Fruit fly (Drosophila melanogaster) whole organism, prepupa: ENCODE results near the gene CG17646.

Experiments used
- Blimp-1 ChIP-seq: fragments of 200-800 bp; sonication (Bioruptor generic); optimal IDR thresholded peaks from 3 replicates; lab custom pipeline; 2017; ENCODE audit warnings: missing biosample characterization, missing genetic modification characterization, mild to moderate bottlenecking, moderate library complexity, missing genetic modification reagents
- CG10631 ChIP-seq: fragments of 200-800 bp; sonication (Bioruptor generic); optimal IDR thresholded peaks from 2 replicates; lab custom pipeline; 2016; ENCODE audit warnings: missing biosample characterization, missing genetic modification characterization
- CG11294 ChIP-seq: fragments of 200-800 bp; sonication (Bioruptor generic); IDR thresholded peaks from 2 replicates; pipeline ENCODE4 v1.3.6; 2022; ENCODE audit warnings: missing biosample characterization, missing genetic modification characterization
- CG11902 ChIP-seq: fragments of 200-800 bp; sonication (Bioruptor generic); optimal IDR thresholded peaks from 3 replicates; lab custom pipeline; 2016; ENCODE audit warnings: missing biosample characterization, missing genetic modification characterization
- CG16779 ChIP-seq: fragments of 200-800 bp; sonication (Bioruptor generic); optimal IDR thresholded peaks from 3 replicates; lab custom pipeline; 2017; ENCODE audit warnings: missing biosample characterization, mild to moderate bottlenecking, missing genetic modification characterization
- CG3032 ChIP-seq: fragments of 200-800 bp; optimal IDR thresholded peaks from 2 replicates; lab custom pipeline; 2019; ENCODE audit warnings: missing biosample characterization, mild to moderate bottlenecking, missing genetic modification characterization, moderate library complexity
- CG31627 ChIP-seq: fragments of 200-800 bp; sonication (Bioruptor generic); optimal IDR thresholded peaks from 3 replicates; lab custom pipeline; 2016; ENCODE audit warnings: missing biosample characterization, missing genetic modification characterization
- CG4318 ChIP-seq: fragments of 200-800 bp; sonication (Bioruptor generic); optimal IDR thresholded peaks from 3 replicates; lab custom pipeline; 2017; ENCODE audit warnings: missing biosample characterization, mild to moderate bottlenecking, missing genetic modification characterization
- CG6276 ChIP-seq: fragments of 200-800 bp; sonication (Bioruptor generic); optimal IDR thresholded peaks from 2 replicates; lab custom pipeline; 2017; ENCODE audit warnings: missing biosample characterization, mild to moderate bottlenecking, missing genetic modification characterization
- CG6792 ChIP-seq: fragments of 200-800 bp; sonication (Bioruptor generic); optimal IDR thresholded peaks from 3 replicates; lab custom pipeline; 2016; ENCODE audit warnings: missing biosample characterization, missing genetic modification characterization
- CG7368 ChIP-seq: fragments of 200-800 bp; sonication (Bioruptor generic); optimal IDR thresholded peaks from 3 replicates; lab custom pipeline; 2016; ENCODE audit warnings: missing biosample characterization, missing genetic modification characterization
- CG8119 ChIP-seq: fragments of 200-800 bp; sonication (Bioruptor generic); IDR thresholded peaks from 3 replicates; pipeline ENCODE4 v1.3.6; 2022; ENCODE audit warnings: missing biosample characterization, missing genetic modification characterization
- CG8319 ChIP-seq: fragments of 200-800 bp; sonication (Bioruptor generic); optimal IDR thresholded peaks from 3 replicates; lab custom pipeline; 2016; ENCODE audit warnings: missing biosample characterization, missing genetic modification characterization
- Eip75B ChIP-seq: fragments of 200-800 bp; sonication (Bioruptor generic); optimal IDR thresholded peaks from 3 replicates; lab custom pipeline; 2016; ENCODE audit warnings: missing biosample characterization, missing genetic modification characterization
- Eip78C ChIP-seq: fragments of 200-800 bp; sonication (Bioruptor generic); peaks from one replicate; lab custom pipeline; 2016; ENCODE audit warnings: missing biosample characterization, missing genetic modification characterization
- Eip93F ChIP-seq: fragments of 200-800 bp; sonication (Bioruptor generic); optimal IDR thresholded peaks from 2 replicates; lab custom pipeline; 2016; ENCODE audit warnings: missing biosample characterization, mild to moderate bottlenecking, missing genetic modification characterization
- Ets96B ChIP-seq: fragments of 200-800 bp; optimal IDR thresholded peaks from 2 replicates; lab custom pipeline; 2019; ENCODE audit warnings: missing biosample characterization, mild to moderate bottlenecking, missing genetic modification characterization, moderate library complexity
- Hr38 ChIP-seq: sonication (Bioruptor generic); optimal IDR thresholded peaks from 2 replicates; lab custom pipeline; 2016; ENCODE audit warnings: missing biosample characterization, missing genetic modification characterization
- Hr39 ChIP-seq: fragments of 200-800 bp; sonication (Bioruptor generic); optimal IDR thresholded peaks from 2 replicates; lab custom pipeline; 2016; ENCODE audit warnings: missing biosample characterization, missing genetic modification characterization
- OdsH ChIP-seq: fragments of 200-800 bp; sonication (Bioruptor generic); optimal IDR thresholded peaks from 3 replicates; lab custom pipeline; 2016; ENCODE audit warnings: missing biosample characterization, missing genetic modification characterization
- Smox ChIP-seq: fragments of 200-800 bp; sonication (Bioruptor generic); optimal IDR thresholded peaks from 3 replicates; lab custom pipeline; 2016; ENCODE audit warnings: missing biosample characterization, missing genetic modification characterization
- Sox102F ChIP-seq: fragments of 200-800 bp; sonication (Bioruptor generic); optimal IDR thresholded peaks from 2 replicates; lab custom pipeline; 2016; ENCODE audit warnings: missing biosample characterization, mild to moderate bottlenecking, missing genetic modification characterization
- dsx ChIP-seq: fragments of 200-800 bp; optimal IDR thresholded peaks from 3 replicates; lab custom pipeline; 2019; ENCODE audit warnings: missing biosample characterization, mild to moderate bottlenecking, missing genetic modification characterization, moderate library complexity; ENCODE audit not compliant: poor library complexity, severe bottlenecking
- eg ChIP-seq: fragments of 200-800 bp; sonication (Bioruptor generic); IDR thresholded peaks from 3 replicates; pipeline ENCODE4 v1.3.6; 2022; ENCODE audit warnings: missing biosample characterization, missing genetic modification characterization
- esn ChIP-seq: fragments of 200-800 bp; sonication (Bioruptor generic); optimal IDR thresholded peaks from 2 replicates; lab custom pipeline; 2016; ENCODE audit warnings: missing biosample characterization, mild to moderate bottlenecking, missing genetic modification characterization, moderate library complexity
- fd59A ChIP-seq: fragments of 200-800 bp; sonication (Bioruptor generic); optimal IDR thresholded peaks from 2 replicates; lab custom pipeline; 2017; ENCODE audit warnings: missing biosample characterization, mild to moderate bottlenecking, missing genetic modification characterization, missing genetic modification reagents
- fd85E ChIP-seq: fragments of 200-800 bp; sonication (Bioruptor generic); optimal IDR thresholded peaks from 3 replicates; lab custom pipeline; 2016; ENCODE audit warnings: missing biosample characterization, missing genetic modification characterization
- fkh ChIP-seq: fragments of 200-800 bp; sonication (Bioruptor generic); optimal IDR thresholded peaks from 3 replicates; lab custom pipeline; 2017; ENCODE audit warnings: missing biosample characterization, mild to moderate bottlenecking, missing genetic modification characterization, moderate library complexity
- lz ChIP-seq: fragments of 200-800 bp; sonication (Bioruptor generic); optimal IDR thresholded peaks from 3 replicates; lab custom pipeline; 2016; ENCODE audit warnings: missing biosample characterization, missing genetic modification characterization
- net ChIP-seq: fragments of 200-800 bp; sonication (Bioruptor generic); optimal IDR thresholded peaks from 3 replicates; lab custom pipeline; 2016; ENCODE audit warnings: missing biosample characterization, missing genetic modification characterization
- pdm3 ChIP-seq: fragments of 200-800 bp; sonication (Bioruptor generic); optimal IDR thresholded peaks from 3 replicates; lab custom pipeline; 2016; ENCODE audit warnings: missing biosample characterization, missing genetic modification characterization
- salr ChIP-seq, 2 experiments: fragments of 200-800 bp; sonication (Bioruptor generic); optimal IDR thresholded peaks; 3 replicates each; lab custom pipeline; 2016 to 2018; ENCODE audit warnings: missing biosample characterization in 2 of 2, missing genetic modification characterization in 2 of 2, mild to moderate bottlenecking in 1 of 2
- ss ChIP-seq, 2 experiments: fragments of 200-800 bp; sonication (Bioruptor generic); optimal IDR thresholded peaks; 2 replicates in 1 of 2; 3 replicates in 1 of 2; lab custom pipeline; 2017 to 2018; ENCODE audit warnings: mild to moderate bottlenecking in 2 of 2, missing biosample characterization in 2 of 2, missing genetic modification characterization in 2 of 2, moderate library complexity in 1 of 2
- topi ChIP-seq: fragments of 200-800 bp; sonication (Bioruptor generic); optimal IDR thresholded peaks from 3 replicates; lab custom pipeline; 2016; ENCODE audit warnings: missing biosample characterization, missing genetic modification characterization
- vri ChIP-seq: fragments of 200-800 bp; sonication (Bioruptor generic); optimal IDR thresholded peaks from 3 replicates; lab custom pipeline; 2016; ENCODE audit warnings: missing biosample characterization, mild to moderate bottlenecking, missing genetic modification characterization

CG17646 gene

DNA sequence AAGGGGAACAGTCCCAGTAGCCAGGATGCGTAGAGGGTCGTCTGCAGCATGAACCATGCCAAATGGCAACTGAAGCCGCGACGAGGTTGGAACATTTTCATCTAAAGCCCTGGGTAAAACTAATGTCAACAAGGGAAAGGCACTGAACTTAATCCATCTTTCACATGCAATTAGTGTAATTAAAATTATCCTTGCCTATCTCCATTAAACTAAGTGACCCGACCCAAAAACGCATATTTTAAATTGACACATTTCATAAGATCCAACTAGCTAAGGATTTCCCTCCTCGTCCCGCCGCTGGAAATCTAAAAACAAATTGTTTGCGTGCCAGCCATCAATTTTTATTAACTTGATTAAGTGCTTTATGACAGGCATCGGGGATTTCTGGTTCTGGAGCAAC, 24.0 kb downstream of the CG17646 start, which contains the start of gene Gr22f:
TSS of gene Gr22f (minus strand) at position 101 of the 400 bp plus-strand sequence.
- no peak for TF ChIP-seq Eip93F (GFP tag; lab: Kevin White, UChicago)
- no peak for TF ChIP-seq pdm3 (GFP tag; lab: Kevin White, UChicago)
- TF ChIP-seq Hr38 (GFP tag; lab: Kevin White, UChicago), result no peak

DNA sequence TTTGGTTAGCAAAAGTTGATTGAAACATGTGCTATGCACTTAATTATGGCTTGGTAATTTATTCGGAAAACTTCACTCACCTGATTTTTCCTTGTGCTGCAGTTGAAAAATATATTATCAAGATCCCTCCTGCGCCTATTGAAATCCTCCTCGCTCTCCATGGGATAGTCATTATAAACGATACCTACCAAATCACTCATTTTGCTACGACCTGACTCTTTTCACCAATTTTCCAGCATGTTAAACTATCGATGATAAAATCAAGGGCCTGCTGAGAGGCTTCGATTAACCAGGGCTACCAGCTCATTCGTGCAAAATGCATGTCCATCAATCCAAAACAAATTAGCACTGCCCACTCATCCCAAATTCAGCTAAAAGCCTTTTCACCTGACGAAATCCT, 26.5 kb downstream of the CG17646 start, which contains the start of gene CG17650:
TSS of gene CG17650 (minus strand) at position 241 of the 400 bp plus-strand sequence.
- TF ChIP-seq esn, result no peak
- no peak for TF ChIP-seq lz
- TF ChIP-seq salr (GFP tag; optimal IDR thresholded peaks at IDR 0.05; lab: Kevin White, UChicago), result no peak
- TF ChIP-seq dsx (GFP tag; lab: Kevin White, UChicago), result no peak
- TF ChIP-seq fd59A (GFP tag; lab: Kevin White, UChicago), result no peak
- TF ChIP-seq Sox102F (GFP tag; lab: Kevin White, UChicago), result no peak
- no peak for TF ChIP-seq fd85E
- no peak for TF ChIP-seq CG11294 (GFP tag; lab: Robert Waterston, UW)
- TF ChIP-seq CG10631, result no peak
- no peak for TF ChIP-seq ss (GFP tag; optimal IDR thresholded peaks at IDR 0.05; lab: Kevin White, UChicago)
- no peak for TF ChIP-seq OdsH (GFP tag; lab: Kevin White, UChicago)
- TF ChIP-seq CG31627 (GFP tag; lab: Kevin White, UChicago), result no peak

DNA sequence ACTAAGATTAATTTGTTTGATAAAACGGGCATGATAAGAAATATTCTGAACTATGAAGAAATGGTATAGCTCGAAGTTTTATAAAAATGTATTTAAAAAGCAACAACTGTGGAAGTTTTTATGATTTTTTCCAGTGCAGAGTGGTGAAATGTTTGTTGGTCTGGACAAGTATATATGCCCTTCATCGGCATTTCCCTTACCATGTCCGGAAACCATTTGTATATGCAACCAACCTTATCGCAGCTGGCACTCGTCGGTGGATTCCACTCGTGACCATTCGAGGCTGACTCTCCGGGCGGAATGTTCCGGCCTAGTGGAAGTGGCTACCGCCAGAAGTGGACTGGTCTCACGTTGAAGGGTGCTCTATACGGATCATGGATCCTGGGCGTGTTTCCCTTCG, 51.4 kb downstream of the CG17646 start, which contains the start of gene Gr22e:
TSS of gene Gr22e (plus strand) at position 301 of the 400 bp plus-strand sequence.
- TF ChIP-seq CG16779 (tag; lab: Kevin White, UChicago) (no peak), eg (GFP tag; lab: Robert Waterston, UW) (no peak), CG8119 (GFP tag; lab: Robert Waterston, UW) (no peak), CG6276 (GFP tag; lab: Kevin White, UChicago) (no peak), CG3032 (no peak), CG8319 (GFP tag; lab: Kevin White, UChicago) (no peak), net (GFP tag; lab: Kevin White, UChicago) (no peak), CG4318 (GFP tag; lab: Kevin White, UChicago) (no peak), Blimp-1 (no peak), fd59A (GFP tag; lab: Kevin White, UChicago) (no peak)

DNA sequence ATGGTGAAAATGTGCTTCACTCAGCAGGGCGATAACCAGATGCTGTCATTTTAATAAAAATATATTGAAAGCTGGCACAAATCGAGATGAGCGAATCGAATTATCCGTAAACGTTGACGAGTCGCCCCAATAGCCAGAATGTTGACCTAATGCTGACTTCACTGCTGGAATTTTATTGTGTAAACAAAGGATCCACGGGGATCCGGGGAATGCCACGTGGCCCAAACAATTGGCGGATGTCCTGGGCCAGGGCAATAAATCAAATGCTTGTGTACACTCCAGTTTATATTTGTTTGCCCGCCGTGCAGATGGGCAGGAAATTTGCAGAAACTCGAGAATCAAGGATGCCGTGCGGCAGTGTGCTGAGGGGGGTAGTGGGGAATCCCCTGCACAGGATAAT, 55.6 kb downstream of the CG17646 start:
- TF ChIP-seq Blimp-1 (no peak), ss (GFP tag; optimal IDR thresholded peaks at IDR 0.05; lab: Kevin White, UChicago) (no peak), CG6792 (GFP tag; lab: Kevin White, UChicago) (no peak), CG8319 (GFP tag; lab: Kevin White, UChicago) (no peak), Hr39 (no peak), dsx (GFP tag; lab: Kevin White, UChicago) (no peak), topi (GFP tag; lab: Kevin White, UChicago) (no peak), CG7368 (GFP tag; lab: Kevin White, UChicago) (no peak), net (GFP tag; lab: Kevin White, UChicago) (no peak), vri (GFP tag; lab: Kevin White, UChicago) (no peak), fkh (GFP tag; lab: Kevin White, UChicago) (no peak), Eip78C (GFP tag; lab: Kevin White, UChicago) (no peak), CG11902 (no peak), Smox (GFP tag; lab: Kevin White, UChicago) (no peak), CG4318 (GFP tag; lab: Kevin White, UChicago) (no peak)

DNA sequence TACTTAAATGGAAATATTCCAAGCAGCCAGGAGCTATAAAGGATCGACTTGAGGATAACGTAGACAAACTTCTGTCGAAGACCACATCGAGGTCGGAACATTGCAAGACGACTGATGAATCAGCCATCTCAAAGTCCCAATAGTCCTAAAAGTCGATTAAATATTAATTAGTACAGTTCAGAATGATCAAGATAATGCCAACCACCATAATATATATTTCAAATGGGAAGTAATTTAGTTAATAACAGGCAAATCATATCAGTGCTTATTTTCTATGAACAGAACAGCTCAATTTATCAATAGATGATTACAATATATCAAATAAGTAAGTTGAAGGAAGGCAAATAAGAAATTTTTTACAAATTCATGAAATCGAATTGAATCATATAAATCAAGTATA, 57.9 kb downstream of the CG17646 start, which contains the start of gene Gr22d:
TSS of gene Gr22d (minus strand) at position 101 of the 400 bp plus-strand sequence.
- TF ChIP-seq Ets96B (tag; lab: Kevin White, UChicago), result no peak
- TF ChIP-seq dsx (GFP tag; lab: Kevin White, UChicago), result no peak
- no peak for TF ChIP-seq Eip75B
- TF ChIP-seq vri (GFP tag; lab: Kevin White, UChicago), result no peak
